Fruit fly (Drosophila melanogaster): ENCODE data around the gene CG5989.

Gene CG5989

DNA sequence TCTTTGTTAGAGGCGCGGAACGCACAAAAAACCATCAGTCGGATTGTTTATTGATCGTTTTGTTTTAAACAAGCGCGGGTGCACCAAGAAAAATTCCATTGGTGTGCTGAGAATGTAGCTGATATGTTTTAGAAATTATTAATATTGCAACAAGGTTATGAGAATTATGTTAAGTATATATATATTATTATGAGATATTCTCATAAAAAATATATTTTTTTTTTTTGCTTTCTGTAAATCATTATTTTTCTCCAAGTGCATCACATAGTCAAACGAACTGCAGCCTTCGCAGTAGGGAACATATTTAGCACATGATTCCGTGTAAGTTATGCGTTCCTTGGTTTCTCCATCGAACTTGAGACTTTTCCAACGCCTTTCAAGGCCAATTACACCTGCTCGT, 25.0 kb upstream of the CG5989 start (continued):
- no peak for TF ChIP-seq CG10431 (GFP tag; optimal IDR thresholded peaks at IDR 0.05)
- TF ChIP-seq CG11504 (tag; optimal IDR thresholded peaks at IDR 0.05), result peak; percentile 82
- peak; percentile 9; the same call in 1 of the 2 replicates for TF ChIP-seq Nf-YA (GFP tag; IDR thresholded peaks at IDR 0.05)
- peak; percentile 87 for TF ChIP-seq CG18262 (tag; optimal IDR thresholded peaks at IDR 0.05)
- TF ChIP-seq ap (GFP tag; IDR thresholded peaks at IDR 0.05), result peak; percentile 50
- TF ChIP-seq sr (GFP tag; IDR thresholded peaks at IDR 0.05), result no peak
- no peak for TF ChIP-seq CG14965 (GFP tag; optimal IDR thresholded peaks at IDR 0.05; ENCODE audit: borderline replicate concordance)
- TF ChIP-seq CG7372 (GFP tag; IDR thresholded peaks at IDR 0.05), result peak; percentile 81
- TF ChIP-seq CG4730 (GFP tag; IDR thresholded peaks at IDR 0.05), result peak; percentile 78
- TF ChIP-seq Doc2 (GFP tag; IDR thresholded peaks at IDR 0.05), result no peak
- no peak for TF ChIP-seq Tbp (GFP tag; optimal IDR thresholded peaks at IDR 0.05)
- no peak for TF ChIP-seq amos (GFP tag; IDR thresholded peaks at IDR 0.05; ENCODE audit: partially characterized antibody)
- no peak for TF ChIP-seq CG7987 (GFP tag; optimal IDR thresholded peaks at IDR 0.05)
- TF ChIP-seq CG6791 (GFP tag; IDR thresholded peaks at IDR 0.05; ENCODE audit: partially characterized antibody), result no peak
- TF ChIP-seq D19A (tag; optimal IDR thresholded peaks at IDR 0.05), result peak; percentile 61
- peak; percentile 76 for TF ChIP-seq CG32772 (GFP tag; IDR thresholded peaks at IDR 0.05)
- no peak for TF ChIP-seq pb (GFP tag; optimal IDR thresholded peaks at IDR 0.05)
- peak; percentile 73 for TF ChIP-seq sob (GFP tag; IDR thresholded peaks at IDR 0.05)
- TF ChIP-seq CG17186 (GFP tag; optimal IDR thresholded peaks at IDR 0.05), result no peak
- TF ChIP-seq klu (GFP tag; IDR thresholded peaks at IDR 0.05), result peak; percentile 51; the same call in 1 of the 2 replicates
- TF ChIP-seq sqz (GFP tag; optimal IDR thresholded peaks at IDR 0.05), result no peak
- peak; percentile 7 for TF ChIP-seq run (tag; optimal IDR thresholded peaks at IDR 0.05)
- TF ChIP-seq Dll (GFP tag; IDR thresholded peaks at IDR 0.05; ENCODE audit: partially characterized antibody), result no peak
- TF ChIP-seq Chrac-16 (GFP tag; optimal IDR thresholded peaks at IDR 0.05), result no peak
- peak; percentile 69 for TF ChIP-seq Fer3 (tag; optimal IDR thresholded peaks at IDR 0.05)
- no peak for TF ChIP-seq Sry-β (GFP tag; optimal IDR thresholded peaks at IDR 0.05)
- peak; percentile 82 for TF ChIP-seq CG10979 (tag; optimal IDR thresholded peaks at IDR 0.05)
- no peak for TF ChIP-seq hb (GFP tag; IDR thresholded peaks at IDR 0.05; ENCODE audit: partially characterized antibody)
- TF ChIP-seq phol (tag; optimal IDR thresholded peaks at IDR 0.05), result peak; percentile 82
- TF ChIP-seq Atf-2 (GFP tag; optimal IDR thresholded peaks at IDR 0.05), result no peak
- TF ChIP-seq TFAM (GFP tag; optimal IDR thresholded peaks at IDR 0.05), result no peak
- no peak for TF ChIP-seq salm (tag; optimal IDR thresholded peaks at IDR 0.05)
- no peak for TF ChIP-seq MTF-1 (GFP tag; optimal IDR thresholded peaks at IDR 0.05; ENCODE audit: borderline replicate concordance)
- TF ChIP-seq CG12155 (GFP tag; optimal IDR thresholded peaks at IDR 0.05), result no peak
- no peak for TF ChIP-seq p53 (GFP tag; optimal IDR thresholded peaks at IDR 0.05)
- TF ChIP-seq CG4404 (GFP tag; IDR thresholded peaks at IDR 0.05), result peak; percentile 50; the same call in 1 of the 2 replicates
- TF ChIP-seq CG2875 (GFP tag; optimal IDR thresholded peaks at IDR 0.05), result peak; percentile 43
- TF ChIP-seq ham (GFP tag; IDR thresholded peaks at IDR 0.05), result no peak
- no peak for TF ChIP-seq C15 (GFP tag; IDR thresholded peaks at IDR 0.05)
- no peak for TF ChIP-seq nom (GFP tag; optimal IDR thresholded peaks at IDR 0.05)
- TF ChIP-seq kah (GFP tag; optimal IDR thresholded peaks at IDR 0.05), result peak; percentile 34
- TF ChIP-seq rib (GFP tag; IDR thresholded peaks at IDR 0.05), result peak; percentile 58; the same call in 1 of the 2 replicates
- TF ChIP-seq CG7786 (GFP tag; optimal IDR thresholded peaks at IDR 0.05), result no peak
- TF ChIP-seq gcm (GFP tag; optimal IDR thresholded peaks at IDR 0.05), result peak; percentile 37
- no peak for TF ChIP-seq pum (GFP tag; optimal IDR thresholded peaks at IDR 0.05)
- TF ChIP-seq CG3065 (GFP tag; optimal IDR thresholded peaks at IDR 0.05), result no peak
- peak; percentile 55 for TF ChIP-seq Oli (tag; optimal IDR thresholded peaks at IDR 0.05)
- TF ChIP-seq CoRest (tag; optimal IDR thresholded peaks at IDR 0.05), result peak; percentile 71
- no peak for TF ChIP-seq btn (GFP tag; optimal IDR thresholded peaks at IDR 0.05)
- TF ChIP-seq CG8089 (GFP tag; optimal IDR thresholded peaks at IDR 0.05), result no peak
- no peak for TF ChIP-seq Camta (GFP tag; optimal IDR thresholded peaks at IDR 0.05)
